Fruit fly (Drosophila melanogaster): ENCODE measurements around the gene CG7991.

Gene CG7991

DNA sequence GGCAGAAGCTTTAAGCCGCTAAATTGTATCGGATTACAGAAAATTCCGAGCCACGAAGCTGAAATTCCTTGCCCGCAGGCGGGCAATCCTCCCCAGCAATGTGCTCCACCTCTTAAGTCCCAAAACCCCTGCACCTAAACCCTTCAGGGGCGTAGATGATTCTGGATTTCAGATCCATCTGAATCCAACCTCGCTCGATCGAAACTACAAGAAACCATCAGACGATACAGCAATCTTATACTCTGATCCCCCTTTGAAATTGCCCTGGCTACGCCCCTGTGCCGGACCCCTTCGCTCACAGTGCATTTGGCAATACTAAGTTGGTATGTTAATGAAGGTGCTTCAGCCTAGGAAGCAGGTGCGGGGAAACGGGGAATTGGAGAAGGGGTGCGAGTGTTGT, 8.6 kb downstream of the CG7991 start (continued):
- TF ChIP-seq fkh (GFP tag; optimal IDR thresholded peaks at IDR 0.05) (no peak), CG15336 (GFP tag; IDR thresholded peaks at IDR 0.05) (no peak), Eip75B (GFP tag; optimal IDR thresholded peaks at IDR 0.05) (peak; percentile 55), cyc (GFP tag; optimal IDR thresholded peaks at IDR 0.05) (peak; percentile 62), Blimp-1 (GFP tag; optimal IDR thresholded peaks at IDR 0.05) (peak; percentile 2), CG7368 (GFP tag; optimal IDR thresholded peaks at IDR 0.05) (peak; percentile 46), CG6792 (GFP tag; optimal IDR thresholded peaks at IDR 0.05) (peak; percentile 66), esn (GFP tag; optimal IDR thresholded peaks at IDR 0.05) (peak; percentile 72), CG3032 (tag; optimal IDR thresholded peaks at IDR 0.05) (peak; percentile 78), CG4318 (GFP tag; optimal IDR thresholded peaks at IDR 0.05) (no peak), Sox102F (GFP tag; optimal IDR thresholded peaks at IDR 0.05) (peak; percentile 41), Hr4 (GFP tag; optimal IDR thresholded peaks at IDR 0.05) (peak; percentile 29), CG34406 (GFP tag; optimal IDR thresholded peaks at IDR 0.05) (peak; percentile 36), CG9139 (GFP tag; optimal IDR thresholded peaks at IDR 0.05) (peak; percentile 62), CG31627 (GFP tag; optimal IDR thresholded peaks at IDR 0.05) (peak; percentile 66)

DNA sequence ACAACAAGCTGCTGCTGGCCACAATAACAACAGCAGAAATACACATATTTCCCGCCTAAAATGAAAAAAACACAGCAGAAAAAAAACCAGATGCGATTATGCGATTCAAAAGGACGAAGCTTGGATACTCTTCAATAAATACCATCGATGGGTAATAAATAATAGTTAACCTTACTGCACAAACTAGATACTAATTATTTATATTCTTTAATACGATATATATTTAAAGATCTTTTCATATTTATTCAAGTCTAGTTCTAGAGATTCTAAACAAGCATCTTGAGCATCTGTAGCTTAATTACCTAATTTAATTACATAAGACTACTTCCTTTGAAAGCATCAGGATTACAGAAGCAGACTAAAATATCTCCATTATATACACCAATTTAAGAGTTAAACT, 13.7 kb downstream of the CG7991 start:
- no peak for TF ChIP-seq Eip93F (GFP tag; optimal IDR thresholded peaks at IDR 0.05)
- peak; percentile 14 for TF ChIP-seq CG10631 (GFP tag; optimal IDR thresholded peaks at IDR 0.05)
- no peak for TF ChIP-seq fd59A (GFP tag; optimal IDR thresholded peaks at IDR 0.05)
- TF ChIP-seq spab (GFP tag; optimal IDR thresholded peaks at IDR 0.05) = no peak
- TF ChIP-seq CG8119 (GFP tag; IDR thresholded peaks at IDR 0.05) = peak; percentile 58
- TF ChIP-seq lz (GFP tag; optimal IDR thresholded peaks at IDR 0.05) = no peak
- no peak for TF ChIP-seq Smox (GFP tag; optimal IDR thresholded peaks at IDR 0.05)
- no peak for TF ChIP-seq pdm3 (GFP tag; optimal IDR thresholded peaks at IDR 0.05)
- TF ChIP-seq salr (GFP tag; optimal IDR thresholded peaks at IDR 0.05) = peak in 1 of 2 experiments; percentile 19
- TF ChIP-seq CG6808 (GFP tag; optimal IDR thresholded peaks at IDR 0.05) = peak; percentile 15
- TF ChIP-seq Lpt (GFP tag; optimal IDR thresholded peaks at IDR 0.05) = peak; percentile 10
- TF ChIP-seq Hr4 (GFP tag; optimal IDR thresholded peaks at IDR 0.05) = peak; percentile 64
- peak; percentile 61 for TF ChIP-seq CG15336 (GFP tag; IDR thresholded peaks at IDR 0.05)
- TF ChIP-seq CG6163 (GFP tag; IDR thresholded peaks at IDR 0.05) = no peak
- TF ChIP-seq CG6276 (GFP tag; optimal IDR thresholded peaks at IDR 0.05) = peak; percentile 55
- TF ChIP-seq CG4318 (GFP tag; optimal IDR thresholded peaks at IDR 0.05) = peak; percentile 39
- TF ChIP-seq OdsH (GFP tag; optimal IDR thresholded peaks at IDR 0.05) = peak; percentile 8
- no peak for TF ChIP-seq Met (GFP tag; optimal IDR thresholded peaks at IDR 0.05)
- TF ChIP-seq CG32006 (GFP tag; optimal IDR thresholded peaks at IDR 0.05) = peak; percentile 81
- peak; percentile 23 for TF ChIP-seq acj6 (GFP tag; optimal IDR thresholded peaks at IDR 0.05)
- TF ChIP-seq CG6792 (GFP tag; optimal IDR thresholded peaks at IDR 0.05) = no peak
- peak; percentile 72 for TF ChIP-seq Eip78C (GFP tag)
- peak; percentile 17 for TF ChIP-seq Ets96B (tag; optimal IDR thresholded peaks at IDR 0.05)

DNA sequence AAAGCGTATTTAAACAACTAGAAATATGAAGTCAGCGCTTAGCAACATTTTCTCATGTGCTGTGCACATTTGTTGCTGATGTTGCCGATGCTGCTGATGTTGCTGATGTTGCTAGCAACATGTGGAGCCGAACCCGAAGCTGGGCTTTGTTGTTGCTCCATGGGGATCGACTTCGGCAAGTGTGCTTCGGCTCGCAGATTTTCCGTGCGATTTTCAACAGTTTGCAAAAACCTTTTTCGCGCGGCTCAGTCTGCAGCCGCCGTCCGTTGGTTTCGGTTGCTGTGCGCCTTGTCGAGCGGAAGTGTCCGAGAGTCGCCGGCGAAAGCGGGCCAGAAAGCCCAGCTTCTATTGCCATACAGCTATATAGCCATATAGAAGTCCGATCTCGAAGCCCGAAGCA, 14.1 kb downstream of the CG7991 start:
- TF ChIP-seq Eip78C (GFP tag) (peak; percentile 49), pdm3 (GFP tag; optimal IDR thresholded peaks at IDR 0.05) (no peak), Eip75B (GFP tag; optimal IDR thresholded peaks at IDR 0.05) (peak; percentile 11), CG1621 (tag; optimal IDR thresholded peaks at IDR 0.05) (peak; percentile 46), eg (GFP tag; IDR thresholded peaks at IDR 0.05) (peak; percentile 34; the same call in 1 of the 3 replicates), CG32006 (GFP tag; optimal IDR thresholded peaks at IDR 0.05) (no peak), CG10631 (GFP tag; optimal IDR thresholded peaks at IDR 0.05) (no peak), svp (GFP tag) (peak; percentile 20), CG6163 (GFP tag; IDR thresholded peaks at IDR 0.05) (peak; percentile 44; the same call in 2 of the 3 replicates)

Measured in whole organism, prepupa.